Fruit fly (Drosophila melanogaster) whole organism, adult: ENCODE results near the gene CG15130.
A peak's percentile ranks its signal among the peaks of the same experiment; 100 is the strongest.

Experiments
- CG11617 ChIP-seq: fragments of 200-800 bp; sonication (Bioruptor generic); optimal IDR thresholded peaks from 2 replicates; lab custom pipeline; 2017; ENCODE audit warnings: mild to moderate bottlenecking, missing biosample characterization, missing genetic modification reagents, missing genetic modification characterization
- CG12768 ChIP-seq: fragments of 200-800 bp; sonication (Bioruptor generic); optimal IDR thresholded peaks from 2 replicates; lab custom pipeline; 2017; ENCODE audit warnings: missing biosample characterization, missing genetic modification characterization, mild to moderate bottlenecking, moderate library complexity, missing genetic modification reagents
- CG14711 ChIP-seq: fragments of 200-800 bp; sonication (Bioruptor generic); optimal IDR thresholded peaks from 2 replicates; lab custom pipeline; 2018; ENCODE audit warnings: missing biosample characterization, mild to moderate bottlenecking, missing genetic modification characterization, moderate library complexity
- CG1620 ChIP-seq: fragments of 200-800 bp; sonication (Bioruptor generic); optimal IDR thresholded peaks from 2 replicates; lab custom pipeline; 2016; ENCODE audit warnings: missing biosample characterization, missing genetic modification characterization
- CG33017 ChIP-seq: fragments of 200-800 bp; sonication (Bioruptor generic); optimal IDR thresholded peaks from 2 replicates; lab custom pipeline; 2018; ENCODE audit warnings: missing biosample characterization, mild to moderate bottlenecking, missing genetic modification characterization, moderate library complexity
- CG5204 ChIP-seq: fragments of 200-800 bp; sonication (Bioruptor generic); optimal IDR thresholded peaks from 2 replicates; lab custom pipeline; 2016; ENCODE audit warnings: missing biosample characterization, missing genetic modification characterization
- CG7045 ChIP-seq: fragments of 200-800 bp; sonication (Bioruptor generic); optimal IDR thresholded peaks from 2 replicates; lab custom pipeline; 2017; ENCODE audit warnings: missing biosample characterization, mild to moderate bottlenecking, missing genetic modification characterization
- CG7101 ChIP-seq: fragments of 200-800 bp; sonication (Bioruptor generic); optimal IDR thresholded peaks from 2 replicates; lab custom pipeline; 2018; ENCODE audit warnings: missing biosample characterization, mild to moderate bottlenecking, missing genetic modification characterization, moderate library complexity
- Clk ChIP-seq: fragments of 200-800 bp; sonication (Bioruptor generic); optimal IDR thresholded peaks from 2 replicates; lab custom pipeline; 2017; ENCODE audit warnings: missing biosample characterization, missing genetic modification characterization
- Crg-1 ChIP-seq: fragments of 200-800 bp; sonication (Bioruptor generic); optimal IDR thresholded peaks from 2 replicates; lab custom pipeline; 2016; ENCODE audit warnings: missing biosample characterization, missing genetic modification characterization
- Hr96 ChIP-seq: fragments of 200-800 bp; sonication (Bioruptor generic); optimal IDR thresholded peaks from 2 replicates; lab custom pipeline; 2016; ENCODE audit warnings: missing biosample characterization, missing genetic modification characterization
- Mnt ChIP-seq: fragments of 200-800 bp; sonication (Bioruptor generic); optimal IDR thresholded peaks from 2 replicates; lab custom pipeline; 2016; ENCODE audit warnings: missing biosample characterization, mild to moderate bottlenecking, missing genetic modification characterization
- bab1 ChIP-seq: fragments of 200-800 bp; sonication (Bioruptor generic); optimal IDR thresholded peaks from 3 replicates; lab custom pipeline; 2019; ENCODE audit warnings: missing biosample characterization, mild to moderate bottlenecking, missing genetic modification characterization, moderate library complexity
- cic ChIP-seq: fragments of 200-800 bp; sonication (Bioruptor generic); optimal IDR thresholded peaks from 2 replicates; lab custom pipeline; 2017; ENCODE audit warnings: missing biosample characterization, mild to moderate bottlenecking, missing genetic modification characterization, moderate library complexity
- cnc ChIP-seq, 2 experiments: fragments of >200 bp; optimal IDR thresholded peaks; 2 replicates each; lab custom pipeline; 2017
- kay ChIP-seq: fragments of 200-800 bp; sonication (Bioruptor generic); peaks from one replicate; lab custom pipeline; 2016; ENCODE audit warnings: missing biosample characterization, missing genetic modification characterization, borderline replicate concordance
- ovo ChIP-seq: fragments of 200-800 bp; sonication (Bioruptor generic); optimal IDR thresholded peaks from 2 replicates; lab custom pipeline; 2016; ENCODE audit warnings: missing biosample characterization, missing genetic modification characterization
- pad ChIP-seq: fragments of 200-800 bp; sonication (Bioruptor generic); optimal IDR thresholded peaks from 3 replicates; lab custom pipeline; 2017; ENCODE audit warnings: missing biosample characterization, missing genetic modification characterization, mild to moderate bottlenecking, moderate library complexity, missing genetic modification reagents
- tj ChIP-seq: fragments of 200-800 bp; sonication (Bioruptor generic); optimal IDR thresholded peaks from 3 replicates; lab custom pipeline; 2017; ENCODE audit warnings: missing biosample characterization, mild to moderate bottlenecking, missing genetic modification characterization, moderate library complexity
- toe ChIP-seq: fragments of 200-800 bp; sonication (Bioruptor generic); optimal IDR thresholded peaks from 2 replicates; lab custom pipeline; 2016; ENCODE audit warnings: missing biosample characterization, missing genetic modification characterization

The CG15130 gene

dm6 chr2L:20428756-20429408, 4.4 kb upstream of the CG15130 start:
- TF ChIP-seq CG1620 (no peak), kay (GFP tag; lab: Kevin White, UChicago) (no peak), CG33017 (peak; percentile 7), ovo (no peak), bab1 (peak; percentile 62), CG7045 (GFP tag; lab: Kevin White, UChicago) (peak; percentile 26), cnc (optimal IDR thresholded peaks at IDR 0.05; lab: Kevin White, UChicago) (no peak), tj (GFP tag; lab: Kevin White, UChicago) (peak; percentile 23), pad (GFP tag; lab: Kevin White, UChicago) (peak; percentile 26), Mnt (peak; percentile 72), CG7101 (tag; lab: Kevin White, UChicago) (peak; percentile 47), Crg-1 (no peak), Clk (GFP tag; lab: Kevin White, UChicago) (no peak), CG5204 (GFP tag; lab: Kevin White, UChicago) (no peak), CG12768 (GFP tag; lab: Kevin White, UChicago) (no peak), toe (GFP tag; lab: Kevin White, UChicago) (no peak), Hr96 (GFP tag; lab: Kevin White, UChicago) (no peak), CG11617 (GFP tag; lab: Kevin White, UChicago) (peak; percentile 59), CG14711 (tag; lab: Kevin White, UChicago) (no peak), cic (GFP tag; lab: Kevin White, UChicago) (peak; percentile 61)

DNA sequence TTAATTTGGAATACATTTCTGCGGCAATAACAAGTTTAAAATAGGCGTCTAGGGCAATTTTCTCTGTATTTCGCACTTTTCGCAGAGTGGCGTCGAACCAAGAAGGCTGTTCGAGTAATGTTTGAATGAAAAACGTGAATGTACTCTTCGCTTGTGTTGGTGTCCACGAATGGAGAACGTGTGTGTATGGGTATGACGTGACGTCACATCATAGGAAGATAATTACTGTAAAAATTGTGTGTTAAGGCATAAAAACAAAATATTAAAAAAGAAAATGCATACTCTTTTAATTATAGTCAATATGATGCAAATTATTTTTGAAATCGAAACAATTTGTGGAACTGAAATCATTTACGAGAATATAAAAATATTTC, 3.9 kb upstream of the CG15130 start:
- TF ChIP-seq cnc (optimal IDR thresholded peaks at IDR 0.05; lab: Kevin White, UChicago) = no peak
- no peak for TF ChIP-seq CG7045 (GFP tag; lab: Kevin White, UChicago)
- no peak for TF ChIP-seq CG11617 (GFP tag; lab: Kevin White, UChicago)
- no peak for TF ChIP-seq bab1
- TF ChIP-seq CG7101 (tag; lab: Kevin White, UChicago) = no peak
- TF ChIP-seq CG1620 = no peak
- no peak for TF ChIP-seq ovo
- TF ChIP-seq kay (GFP tag; lab: Kevin White, UChicago) = no peak
- no peak for TF ChIP-seq CG12768 (GFP tag; lab: Kevin White, UChicago)
- no peak for TF ChIP-seq pad (GFP tag; lab: Kevin White, UChicago)
- no peak for TF ChIP-seq Crg-1
- TF ChIP-seq Hr96 (GFP tag; lab: Kevin White, UChicago) = no peak
- TF ChIP-seq Mnt = no peak

DNA sequence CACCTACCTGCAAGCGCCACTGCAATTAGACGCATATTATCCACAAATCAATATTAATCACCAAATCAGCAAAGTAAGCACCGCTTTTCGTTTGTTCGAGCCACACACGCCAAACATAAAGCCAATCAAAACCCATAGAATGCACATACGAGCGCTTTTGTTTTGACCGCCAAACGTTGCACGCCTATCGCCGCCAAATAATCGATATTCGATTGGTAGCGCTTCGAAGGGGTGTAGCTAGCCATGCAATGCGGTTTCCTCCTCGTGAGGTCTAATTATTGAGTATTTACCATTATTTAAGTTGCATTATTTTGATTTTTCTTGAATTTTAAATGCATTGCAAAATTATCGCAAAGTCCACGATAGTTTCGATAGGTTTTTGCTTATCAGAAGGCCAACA, 2.9 kb upstream of the CG15130 start:
- TF ChIP-seq CG11617 (GFP tag; lab: Kevin White, UChicago) (no peak), cic (GFP tag; lab: Kevin White, UChicago) (no peak), cnc (optimal IDR thresholded peaks at IDR 0.05; lab: Kevin White, UChicago) (no peak), Clk (GFP tag; lab: Kevin White, UChicago) (no peak), CG5204 (GFP tag; lab: Kevin White, UChicago) (no peak), CG12768 (GFP tag; lab: Kevin White, UChicago) (no peak), ovo (no peak), pad (GFP tag; lab: Kevin White, UChicago) (no peak), CG1620 (no peak), CG14711 (tag; lab: Kevin White, UChicago) (no peak), Mnt (no peak), Hr96 (GFP tag; lab: Kevin White, UChicago) (no peak), CG7101 (tag; lab: Kevin White, UChicago) (no peak), toe (GFP tag; lab: Kevin White, UChicago) (no peak), CG33017 (no peak)

dm6 chr2L:20425854-20426396, 1.5 kb upstream of the CG15130 start, which contains the start of gene CG31688:
Gene CG31688, plus strand, starts transcription at chr2L:20426199.
- TF ChIP-seq pad (GFP tag; lab: Kevin White, UChicago) (no peak), cic (GFP tag; lab: Kevin White, UChicago) (peak; percentile 14), CG14711 (tag; lab: Kevin White, UChicago) (no peak), CG1620 (no peak), toe (GFP tag; lab: Kevin White, UChicago) (no peak)

- no peak for TF ChIP-seq cic (GFP tag; lab: Kevin White, UChicago)
- peak; percentile 55 for TF ChIP-seq kay (GFP tag; lab: Kevin White, UChicago)
These were observed 4.4 kb downstream of the CG15130 start for dm6 chr2L:20420035-20420434.

dm6 chr2L:20417597-20418286, 6.7 kb downstream of the CG15130 start:
- TF ChIP-seq Clk (GFP tag; lab: Kevin White, UChicago) (no peak), toe (GFP tag; lab: Kevin White, UChicago) (no peak), CG14711 (tag; lab: Kevin White, UChicago) (no peak), CG5204 (GFP tag; lab: Kevin White, UChicago) (peak; percentile 35), kay (GFP tag; lab: Kevin White, UChicago) (peak; percentile 94), bab1 (no peak), CG11617 (GFP tag; lab: Kevin White, UChicago) (no peak), Hr96 (GFP tag; lab: Kevin White, UChicago) (no peak), CG1620 (no peak), CG33017 (no peak), cnc (optimal IDR thresholded peaks at IDR 0.05; lab: Kevin White, UChicago) (no peak), CG7045 (GFP tag; lab: Kevin White, UChicago) (peak; percentile 26), Mnt (no peak), ovo (peak; percentile 35), CG7101 (tag; lab: Kevin White, UChicago) (peak; percentile 1), pad (GFP tag; lab: Kevin White, UChicago) (peak; percentile 98), cic (GFP tag; lab: Kevin White, UChicago) (peak; percentile 44), CG12768 (GFP tag; lab: Kevin White, UChicago) (peak; percentile 15), tj (GFP tag; lab: Kevin White, UChicago) (no peak), Crg-1 (no peak)
